Fruit fly (Drosophila melanogaster) whole organism, prepupa: ENCODE results near the gene CG13309.

ENCODE experiments used
- CG11762 ChIP-seq: fragments of 200-800 bp; sonication (Bioruptor generic); optimal IDR thresholded peaks from 3 replicates; lab custom pipeline; 2016; ENCODE audit warnings: missing biosample characterization, missing genetic modification characterization; ENCODE audit not compliant: insufficient read depth
- CG16779 ChIP-seq: fragments of 200-800 bp; sonication (Bioruptor generic); optimal IDR thresholded peaks from 3 replicates; lab custom pipeline; 2017; ENCODE audit warnings: missing biosample characterization, mild to moderate bottlenecking, missing genetic modification characterization
- CG6854 ChIP-seq: fragments of 200-800 bp; sonication (Bioruptor generic); optimal IDR thresholded peaks from 2 replicates; lab custom pipeline; 2017; ENCODE audit warnings: missing biosample characterization, mild to moderate bottlenecking, missing genetic modification characterization
- CG7368 ChIP-seq: fragments of 200-800 bp; sonication (Bioruptor generic); optimal IDR thresholded peaks from 3 replicates; lab custom pipeline; 2016; ENCODE audit warnings: missing biosample characterization, missing genetic modification characterization
- Gug ChIP-seq: fragments of 200-800 bp; sonication (Bioruptor generic); IDR thresholded peaks from 2 replicates; pipeline ENCODE4 v1.3.6; 2022; ENCODE audit warnings: missing biosample characterization, missing genetic modification characterization
- OdsH ChIP-seq: fragments of 200-800 bp; sonication (Bioruptor generic); optimal IDR thresholded peaks from 3 replicates; lab custom pipeline; 2016; ENCODE audit warnings: missing biosample characterization, missing genetic modification characterization
- topi ChIP-seq: fragments of 200-800 bp; sonication (Bioruptor generic); optimal IDR thresholded peaks from 3 replicates; lab custom pipeline; 2016; ENCODE audit warnings: missing biosample characterization, missing genetic modification characterization

- TF ChIP-seq CG7368 (no peak), CG16779 (tag; lab: Kevin White, UChicago) (no peak), topi (no peak), CG11762 (GFP tag; lab: Kevin White, UChicago) (no peak), Gug (GFP tag; lab: Robert Waterston, UW) (no peak), OdsH (GFP tag; lab: Kevin White, UChicago) (no peak), CG6854 (GFP tag; lab: Kevin White, UChicago) (no peak)
These were observed 21.8 kb upstream of the CG13309 start, which contains the start of gene Acbp5 for dm6 chr3L:8788445-8788844.
